Worm (Caenorhabditis elegans): ENCODE results near the gene ugt-43.
A peak's percentile ranks its signal among the peaks of the same experiment; 100 is the strongest.

The ugt-43 gene

DNA sequence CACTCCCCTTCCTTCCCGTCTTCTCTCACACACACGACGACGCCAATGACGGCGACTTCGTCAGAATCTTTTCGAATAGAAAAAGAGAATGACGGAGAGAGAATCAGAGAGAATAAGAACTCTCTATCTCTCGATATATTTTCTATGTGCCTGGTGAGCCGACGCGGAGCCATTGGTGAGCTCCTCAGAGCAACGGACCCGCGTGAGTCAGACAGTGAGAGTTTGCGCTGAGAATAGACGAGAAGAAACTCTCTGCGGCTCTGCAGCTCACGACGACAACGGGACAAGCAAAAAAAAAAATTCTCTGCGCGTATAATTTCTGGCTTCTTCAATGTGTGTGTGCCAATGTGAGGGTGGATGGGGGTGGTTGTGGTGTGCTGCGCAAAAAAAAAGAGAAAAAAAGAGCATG, 35.6 kb downstream of the ugt-43 start (continued):
- no peak for TF ChIP-seq snpc-1.3 (tag; optimal IDR thresholded peaks at IDR 0.05; ENCODE audit: insufficient read depth)
- TF ChIP-seq lin-35 (GFP tag; optimal IDR thresholded peaks at IDR 0.05) = peak in 1 of 3 experiments; percentile 11
- TF ChIP-seq aptf-3 (GFP tag; IDR thresholded peaks at IDR 0.05) = no peak
- TF ChIP-seq let-607 (tag; optimal IDR thresholded peaks at IDR 0.05) = no peak
- TF ChIP-seq B0261.1 (tag; optimal IDR thresholded peaks at IDR 0.05) = no peak
- peak; percentile 19; the same call in 1 of the 2 replicates for TF ChIP-seq rcor-1 (GFP tag; IDR thresholded peaks at IDR 0.05)
- no peak for TF ChIP-seq cebp-1 (GFP tag; IDR thresholded peaks at IDR 0.05)
- peak; percentile 43 for TF ChIP-seq cebp-1 (tag; optimal IDR thresholded peaks at IDR 0.05)
- no peak for TF ChIP-seq aptf-2 (GFP tag; conservative IDR thresholded peaks at IDR 0.05)
- no peak for TF ChIP-seq F57A8.1 (GFP tag; optimal IDR thresholded peaks at IDR 0.05)
- TF ChIP-seq egrh-3 (GFP tag; IDR thresholded peaks at IDR 0.05) = 0 out of 2 replicates have a peak, but pooled peaks have one; percentile 4
- no peak for TF ChIP-seq ceh-58 (GFP tag; IDR thresholded peaks at IDR 0.05)
- no peak for TF ChIP-seq mxl-1 (tag; optimal IDR thresholded peaks at IDR 0.05)
- TF ChIP-seq madf-10 (tag; optimal IDR thresholded peaks at IDR 0.05) = peak; percentile 29
- no peak for TF ChIP-seq mes-4 (tag; optimal IDR thresholded peaks at IDR 0.05)
- no peak for TF ChIP-seq snpc-3.4 (tag; optimal IDR thresholded peaks at IDR 0.05)
- TF ChIP-seq B0019.2 (GFP tag; conservative IDR thresholded peaks at IDR 0.05) = no peak
- no peak for TF ChIP-seq ZK185.1 (tag; optimal IDR thresholded peaks at IDR 0.05; ENCODE audit: poor library complexity, severe bottlenecking)
- TF ChIP-seq athp-1 (tag; optimal IDR thresholded peaks at IDR 0.05) = no peak
- no peak for TF ChIP-seq F57C9.4 (tag; optimal IDR thresholded peaks at IDR 0.05)
- TF ChIP-seq C17E4.6 (GFP tag; IDR thresholded peaks at IDR 0.05) = no peak
- no peak for TF ChIP-seq nhr-120 (GFP tag; IDR thresholded peaks at IDR 0.05)
- TF ChIP-seq hmg-20 (GFP tag; IDR thresholded peaks at IDR 0.05) = no peak
- no peak for TF ChIP-seq rec-8 (tag; optimal IDR thresholded peaks at IDR 0.05)
- no peak for TF ChIP-seq Y56A3A.18 (GFP tag; IDR thresholded peaks at IDR 0.05)
- no peak for TF ChIP-seq ceh-91 (GFP tag; IDR thresholded peaks at IDR 0.05)
- no peak for TF ChIP-seq efl-1 (GFP tag; optimal IDR thresholded peaks at IDR 0.05)
- TF ChIP-seq B0035.1 (tag; optimal IDR thresholded peaks at IDR 0.05) = no peak

ce11 chrIV:10500481-10500880, 36.1 kb downstream of the ugt-43 start:
- TF ChIP-seq dox-1 (GFP tag; IDR thresholded peaks at IDR 0.05) (no peak), tlf-1 (GFP tag; optimal IDR thresholded peaks at IDR 0.05) (no peak), F23B12.7 (tag; optimal IDR thresholded peaks at IDR 0.05; ENCODE audit: insufficient read depth) (no peak), rec-8 (tag; optimal IDR thresholded peaks at IDR 0.05) (no peak), madf-3 (GFP tag; IDR thresholded peaks at IDR 0.05) (no peak), lsl-1 (GFP tag; optimal IDR thresholded peaks at IDR 0.05) (no peak), Y56A3A.18 (GFP tag; IDR thresholded peaks at IDR 0.05) (no peak), dpff-1 (tag; optimal IDR thresholded peaks at IDR 0.05) (no peak), F55B11.4 (tag; optimal IDR thresholded peaks at IDR 0.05; ENCODE audit: borderline replicate concordance, insufficient read depth) (no peak), egrh-3 (GFP tag; IDR thresholded peaks at IDR 0.05) (no peak), cebp-1 (GFP tag; IDR thresholded peaks at IDR 0.05) (no peak), cebp-1 (tag; optimal IDR thresholded peaks at IDR 0.05) (no peak), pbrm-1 (GFP tag; IDR thresholded peaks at IDR 0.05) (no peak), ceh-100 (GFP tag; IDR thresholded peaks at IDR 0.05) (no peak)

Measured in whole organism, young adult.